Fruit fly (Drosophila melanogaster) whole organism, embryonic: ENCODE measurements around the gene CG3726.
A peak's percentile ranks its signal among the peaks of the same experiment; 100 is the strongest.

ENCODE experiments used
- Atf3 ChIP-seq: fragments of 200-800 bp; sonication (Bioruptor generic); optimal IDR thresholded peaks from 3 replicates; lab custom pipeline; 2016; ENCODE audit warnings: missing biosample characterization, missing genetic modification characterization
- Atf6 ChIP-seq: fragments of 200-800 bp; sonication (Bioruptor generic); IDR thresholded peaks from 2 replicates; pipeline ENCODE4 v1.3.6; 2022; ENCODE audit warnings: missing biosample characterization, missing genetic modification characterization
- CG10209 ChIP-seq: fragments of 200-800 bp; sonication (Bioruptor generic); optimal IDR thresholded peaks from 3 replicates; lab custom pipeline; 2017; ENCODE audit warnings: missing biosample characterization, mild to moderate bottlenecking, missing genetic modification characterization, missing genetic modification reagents
- CG10366 ChIP-seq: fragments of 200-800 bp; sonication (Bioruptor generic); IDR thresholded peaks from 2 replicates; pipeline ENCODE4 v1.3.6; 2022; ENCODE audit warnings: missing biosample characterization, missing genetic modification characterization
- CG10462 ChIP-seq: fragments of 200-800 bp; sonication (Bioruptor generic); optimal IDR thresholded peaks from 2 replicates; lab custom pipeline; 2016; ENCODE audit warnings: missing biosample characterization, missing genetic modification characterization
- CG13424 ChIP-seq: fragments of 200-800 bp; sonication (Bioruptor generic); optimal IDR thresholded peaks from 2 replicates; lab custom pipeline; 2019; ENCODE audit warnings: missing biosample characterization, mild to moderate bottlenecking, missing genetic modification characterization, moderate library complexity
- CG14667 ChIP-seq: fragments of 200-800 bp; sonication (Bioruptor generic); IDR thresholded peaks from 2 replicates; pipeline ENCODE4 v1.3.6; 2022; ENCODE audit warnings: missing biosample characterization, missing genetic modification characterization
- CG1603 ChIP-seq: fragments of 200-800 bp; sonication (Bioruptor generic); optimal IDR thresholded peaks from 2 replicates; lab custom pipeline; 2019; ENCODE audit warnings: missing biosample characterization, mild to moderate bottlenecking, missing genetic modification characterization, moderate library complexity
- CG1647 ChIP-seq: fragments of 200-800 bp; sonication (Bioruptor generic); optimal IDR thresholded peaks from 3 replicates; lab custom pipeline; 2016; ENCODE audit warnings: missing biosample characterization, missing genetic modification characterization
- CG16815 ChIP-seq: fragments of 200-800 bp; sonication (Bioruptor generic); optimal IDR thresholded peaks from 3 replicates; lab custom pipeline; 2017; ENCODE audit warnings: missing biosample characterization, mild to moderate bottlenecking, missing genetic modification characterization
- CG2116 ChIP-seq: fragments of 200-800 bp; sonication (Bioruptor generic); optimal IDR thresholded peaks from 3 replicates; lab custom pipeline; 2018; ENCODE audit warnings: missing biosample characterization, mild to moderate bottlenecking, missing genetic modification characterization
- CG2129 ChIP-seq: fragments of 200-800 bp; sonication (Bioruptor generic); IDR thresholded peaks from 2 replicates; pipeline ENCODE4 v1.3.6; 2022; ENCODE audit warnings: missing biosample characterization, missing genetic modification characterization; ENCODE audit not compliant: partially characterized antibody
- CG2678 ChIP-seq: fragments of 200-800 bp; sonication (Bioruptor generic); optimal IDR thresholded peaks from 3 replicates; lab custom pipeline; 2019; ENCODE audit warnings: missing biosample characterization, mild to moderate bottlenecking, missing genetic modification characterization, moderate library complexity
- CG3726 ChIP-seq: fragments of 200-800 bp; sonication (Bioruptor generic); IDR thresholded peaks from 3 replicates; pipeline ENCODE4, ENCODE4 v1.3.6; 2022; ENCODE audit warnings: missing biosample characterization, missing genetic modification characterization
- CG4328 ChIP-seq: fragments of 200-800 bp; sonication (Bioruptor generic); optimal IDR thresholded peaks from 3 replicates; lab custom pipeline; 2017; ENCODE audit warnings: missing biosample characterization, missing genetic modification reagents, missing genetic modification characterization
- CG7372 ChIP-seq: fragments of 200-800 bp; sonication (Bioruptor generic); IDR thresholded peaks from 2 replicates; pipeline ENCODE4 v1.3.6; 2022; ENCODE audit warnings: missing biosample characterization, missing genetic modification characterization
- CG7556 ChIP-seq: fragments of 200-800 bp; sonication (Bioruptor generic); optimal IDR thresholded peaks from 2 replicates; lab custom pipeline; 2017; ENCODE audit warnings: missing biosample characterization, mild to moderate bottlenecking, missing genetic modification characterization
- CG7839 ChIP-seq: fragments of 200-800 bp; sonication (Bioruptor generic); optimal IDR thresholded peaks from 3 replicates; lab custom pipeline; 2018; ENCODE audit warnings: missing biosample characterization, mild to moderate bottlenecking, missing genetic modification characterization, moderate library complexity
- CG7928 ChIP-seq: fragments of 200-800 bp; sonication (Bioruptor generic); optimal IDR thresholded peaks from 2 replicates; lab custom pipeline; 2017; ENCODE audit warnings: missing biosample characterization, mild to moderate bottlenecking, missing genetic modification characterization
- CG8944 ChIP-seq: fragments of 200-800 bp; sonication (Bioruptor generic); optimal IDR thresholded peaks from 3 replicates; lab custom pipeline; 2016; ENCODE audit warnings: missing biosample characterization, missing genetic modification characterization
- CG9727 ChIP-seq: fragments of 200-800 bp; sonication (Bioruptor generic); optimal IDR thresholded peaks from 3 replicates; lab custom pipeline; 2017; ENCODE audit warnings: missing biosample characterization, mild to moderate bottlenecking, missing genetic modification characterization
- D19A ChIP-seq: fragments of 200-800 bp; optimal IDR thresholded peaks from 3 replicates; lab custom pipeline; 2019; ENCODE audit warnings: missing biosample characterization, mild to moderate bottlenecking, missing genetic modification characterization, moderate library complexity
- Ets65A ChIP-seq: fragments of 200-800 bp; sonication (Bioruptor generic); peaks from one replicate; lab custom pipeline; 2016; ENCODE audit warnings: missing biosample characterization, missing genetic modification characterization
- H15 ChIP-seq: fragments of 200-800 bp; sonication (Bioruptor generic); IDR thresholded peaks from 3 replicates; pipeline ENCODE4 v1.3.6; 2022; ENCODE audit warnings: missing biosample characterization, missing genetic modification characterization
- Lhr ChIP-seq: fragments of 200-800 bp; sonication (Bioruptor generic); optimal IDR thresholded peaks from 3 replicates; lab custom pipeline; 2017; ENCODE audit warnings: mild to moderate bottlenecking, missing biosample characterization, missing genetic modification reagents, missing genetic modification characterization
- Med ChIP-seq: fragments of 200-800 bp; sonication (Bioruptor generic); peaks from one replicate; lab custom pipeline; 2016; ENCODE audit warnings: missing biosample characterization, missing genetic modification characterization, mild to moderate bottlenecking, inconsistent platforms, moderate library complexity
- Nf-YA ChIP-seq: fragments of 200-800 bp; sonication (Bioruptor generic); IDR thresholded peaks from 2 replicates; pipeline ENCODE4 v1.3.6; 2022; ENCODE audit warnings: missing biosample characterization, missing genetic modification characterization
- PHDP ChIP-seq: fragments of 200-800 bp; sonication (Bioruptor generic); optimal IDR thresholded peaks from 3 replicates; lab custom pipeline; 2018; ENCODE audit warnings: missing biosample characterization, mild to moderate bottlenecking, missing genetic modification characterization, moderate library complexity
- Sox102F ChIP-seq: fragments of 200-800 bp; sonication (Bioruptor generic); optimal IDR thresholded peaks from 2 replicates; lab custom pipeline; 2018; ENCODE audit warnings: missing biosample characterization, mild to moderate bottlenecking, missing genetic modification characterization, moderate library complexity
- Ssrp ChIP-seq: fragments of 200-800 bp; sonication (Bioruptor generic); optimal IDR thresholded peaks from 2 replicates; lab custom pipeline; 2018; ENCODE audit warnings: missing biosample characterization, mild to moderate bottlenecking, missing genetic modification characterization, moderate library complexity
- ase ChIP-seq: fragments of 200-800 bp; sonication (Bioruptor generic); IDR thresholded peaks from 3 replicates; pipeline ENCODE4 v1.3.6; 2022; ENCODE audit warnings: missing biosample characterization, missing genetic modification characterization
- bcd ChIP-seq: fragments of 200-800 bp; sonication (Bioruptor generic); optimal IDR thresholded peaks from 2 replicates; lab custom pipeline; 2017; ENCODE audit warnings: missing biosample characterization, mild to moderate bottlenecking, missing genetic modification characterization
- bsh ChIP-seq, 2 experiments: fragments of 200-800 bp; sonication (Bioruptor generic); optimal IDR thresholded peaks; 2 replicates each; lab custom pipeline; 2017 to 2018; ENCODE audit warnings: mild to moderate bottlenecking in 2 of 2, missing biosample characterization in 2 of 2, missing genetic modification characterization in 2 of 2, moderate library complexity in 1 of 2
- chif ChIP-seq, 2 experiments: fragments of 200-800 bp; sonication (Bioruptor generic); optimal IDR thresholded peaks; 3 replicates each; lab custom pipeline; 2016; ENCODE audit warnings: missing biosample characterization in 2 of 2, missing genetic modification characterization in 2 of 2
- chinmo ChIP-seq: fragments of 200-800 bp; sonication (Bioruptor generic); IDR thresholded peaks from 4 replicates; pipeline ENCODE4 v1.3.6; 2022; ENCODE audit warnings: missing biosample characterization, missing genetic modification characterization; ENCODE audit not compliant: partially characterized antibody
- chm ChIP-seq: fragments of 200-800 bp; sonication (Bioruptor generic); IDR thresholded peaks from 2 replicates; pipeline ENCODE4 v1.3.6; 2022; ENCODE audit warnings: missing biosample characterization, missing genetic modification characterization
- dpn ChIP-seq, 2 experiments: fragments of 200-800 bp; sonication (Bioruptor generic); optimal IDR thresholded peaks; 3 replicates each; lab custom pipeline; 2016; ENCODE audit warnings: missing biosample characterization in 2 of 2, missing genetic modification characterization in 2 of 2
- dysf ChIP-seq: fragments of 200-800 bp; sonication (Bioruptor generic); IDR thresholded peaks from 3 replicates; pipeline ENCODE4 v1.3.6; 2022; ENCODE audit warnings: missing biosample characterization, missing genetic modification characterization
- ewg ChIP-seq: fragments of 200-800 bp; sonication (Bioruptor generic); optimal IDR thresholded peaks from 3 replicates; lab custom pipeline; 2017; ENCODE audit warnings: mild to moderate bottlenecking, missing biosample characterization, missing genetic modification reagents, missing genetic modification characterization
- lmd ChIP-seq: fragments of 200-800 bp; sonication (Bioruptor generic); IDR thresholded peaks from 2 replicates; pipeline ENCODE4 v1.3.6; 2022; ENCODE audit warnings: missing biosample characterization, missing genetic modification characterization
- nmo ChIP-seq: fragments of 200-800 bp; sonication (Bioruptor generic); optimal IDR thresholded peaks from 2 replicates; lab custom pipeline; 2018; ENCODE audit warnings: missing biosample characterization, mild to moderate bottlenecking, missing genetic modification characterization, moderate library complexity
- pan ChIP-seq, 4 experiments: fragments of >200 bp in 3 of 4; fragments of 200-800 bp in 1 of 4; sonication (Bioruptor generic) in 1 of 4; optimal IDR thresholded peaks in 3 of 4; IDR thresholded peaks in 1 of 4; 2 replicates each; pipeline versions ENCODE4 v1.3.6 to Lab custom; 2017 to 2022; ENCODE audit warnings: missing biosample characterization in 2 of 4, missing genetic modification characterization in 2 of 4, mixed read lengths in 1 of 4
- phol ChIP-seq: fragments of 200-800 bp; sonication (Bioruptor generic); optimal IDR thresholded peaks from 3 replicates; lab custom pipeline; 2018; ENCODE audit warnings: missing biosample characterization, mild to moderate bottlenecking, missing genetic modification characterization, moderate library complexity
- sens ChIP-seq: fragments of 200-800 bp; sonication (Bioruptor generic); peaks from one replicate; lab custom pipeline; 2016; ENCODE audit warnings: missing biosample characterization, missing genetic modification characterization
- ttk ChIP-seq: fragments of 200-800 bp; sonication (Bioruptor generic); IDR thresholded peaks from 2 replicates; pipeline ENCODE4 v2.1.2; 2022; ENCODE audit warnings: missing biosample characterization, missing genetic modification characterization
- twi ChIP-seq: fragments of 200-800 bp; optimal IDR thresholded peaks from 2 replicates; lab custom pipeline; 2019; ENCODE audit warnings: missing biosample characterization, mild to moderate bottlenecking, missing genetic modification characterization, moderate library complexity
- unc-4 ChIP-seq: fragments of 200-800 bp; sonication (Bioruptor generic); IDR thresholded peaks from 2 replicates; pipeline ENCODE4 v1.3.6; 2022; ENCODE audit warnings: missing biosample characterization, missing genetic modification characterization; ENCODE audit not compliant: partially characterized antibody
- vvl ChIP-seq: fragments of 200-800 bp; sonication (Bioruptor generic); IDR thresholded peaks from 2 replicates; pipeline ENCODE4 v1.3.6; 2022; ENCODE audit warnings: missing biosample characterization, missing genetic modification characterization
- zfh2 ChIP-seq: fragments of 200-800 bp; sonication (Bioruptor generic); optimal IDR thresholded peaks from 2 replicates; lab custom pipeline; 2016; ENCODE audit warnings: missing biosample characterization, missing genetic modification characterization

The CG3726 gene

dm6 chrX:5932345-5932995, 15.6 kb downstream of the CG3726 start:
- TF ChIP-seq H15 (GFP tag; lab: Robert Waterston, UW) = no peak
- TF ChIP-seq bcd (GFP tag; lab: Kevin White, UChicago) = no peak
- no peak for TF ChIP-seq PHDP
- TF ChIP-seq CG7839 = peak; percentile 2
- TF ChIP-seq ewg (GFP tag; lab: Kevin White, UChicago) = peak; percentile 2
- TF ChIP-seq unc-4 = no peak
- TF ChIP-seq bsh (GFP tag; optimal IDR thresholded peaks at IDR 0.05; lab: Kevin White, UChicago) = peak; percentile 6 to 23
- TF ChIP-seq pan (optimal IDR thresholded peaks at IDR 0.05; lab: Kevin White, UChicago) = no peak
- no peak for TF ChIP-seq pan (GFP tag; optimal IDR thresholded peaks at IDR 0.05 in 1 of 2, IDR thresholded peaks at IDR 0.05 in 1 of 2)
- no peak for TF ChIP-seq CG13424
- TF ChIP-seq nmo (GFP tag; lab: Kevin White, UChicago) = peak; percentile 1
- TF ChIP-seq Lhr (GFP tag; lab: Kevin White, UChicago) = no peak
- TF ChIP-seq CG4328 (GFP tag; lab: Kevin White, UChicago) = no peak
- peak; percentile 5 for TF ChIP-seq CG8944 (GFP tag; lab: Kevin White, UChicago)
- 0 out of 3 replicates have a peak, but pooled peaks have one; percentile 5 for TF ChIP-seq dysf (GFP tag; lab: Robert Waterston, UW)
- peak; percentile 12 for TF ChIP-seq CG16815 (GFP tag; lab: Kevin White, UChicago)
- peak; percentile 34 for TF ChIP-seq Ssrp (tag; lab: Kevin White, UChicago)
- TF ChIP-seq CG1603 (tag; lab: Kevin White, UChicago) = peak; percentile 2
- no peak for TF ChIP-seq chm (GFP tag; lab: Robert Waterston, UW)
- TF ChIP-seq CG3726 (GFP tag; lab: Robert Waterston, UW) = 0 out of 3 replicates have a peak, but pooled peaks have one; percentile 26
- peak; percentile 11 for TF ChIP-seq D19A
- TF ChIP-seq CG10366 (GFP tag; lab: Robert Waterston, UW) = peak; percentile 8; the same call in 1 of the 2 replicates
- no peak for TF ChIP-seq CG7372 (GFP tag; lab: Robert Waterston, UW)
- TF ChIP-seq phol = peak; percentile 3
- TF ChIP-seq Atf6 (GFP tag; lab: Robert Waterston, UW) = no peak
- TF ChIP-seq CG14667 (GFP tag; lab: Robert Waterston, UW) = no peak
- TF ChIP-seq chif (GFP tag; optimal IDR thresholded peaks at IDR 0.05; lab: Kevin White, UChicago) = peak in 1 of 2 experiments; percentile 15
- TF ChIP-seq ase = 0 out of 3 replicates have a peak, but pooled peaks have one; percentile 27
- TF ChIP-seq dpn (GFP tag; optimal IDR thresholded peaks at IDR 0.05; lab: Kevin White, UChicago) = peak in 1 of 2 experiments; percentile 10
- no peak for TF ChIP-seq CG2116 (GFP tag; lab: Kevin White, UChicago)
- TF ChIP-seq Ets65A = peak; percentile 55
- TF ChIP-seq CG7928 (GFP tag; lab: Kevin White, UChicago) = no peak
- no peak for TF ChIP-seq Atf3 (GFP tag; lab: Kevin White, UChicago)
- peak; percentile 3 for TF ChIP-seq CG10209 (GFP tag; lab: Kevin White, UChicago)
- TF ChIP-seq twi (tag; lab: Kevin White, UChicago) = no peak
- no peak for TF ChIP-seq chinmo (GFP tag; lab: Robert Waterston, UW)
- TF ChIP-seq Med (GFP tag; lab: Kevin White, UChicago) = peak; percentile 73
- TF ChIP-seq Sox102F (GFP tag; lab: Kevin White, UChicago) = peak; percentile 30
- TF ChIP-seq CG10462 (GFP tag; lab: Kevin White, UChicago) = no peak
- TF ChIP-seq CG2129 (GFP tag; lab: Robert Waterston, UW) = no peak
- TF ChIP-seq lmd (GFP tag; lab: Robert Waterston, UW) = peak; percentile 21; the same call in 1 of the 2 replicates
- TF ChIP-seq zfh2 (GFP tag; lab: Kevin White, UChicago) = peak; percentile 10
- TF ChIP-seq CG1647 (GFP tag; lab: Kevin White, UChicago) = no peak
- no peak for TF ChIP-seq Nf-YA
- peak; percentile 80 for TF ChIP-seq sens (GFP tag; lab: Kevin White, UChicago)
- TF ChIP-seq vvl (GFP tag; lab: Robert Waterston, UW) = 0 out of 2 replicates have a peak, but pooled peaks have one; percentile 19
- TF ChIP-seq CG2678 = no peak
- no peak for TF ChIP-seq CG7556 (GFP tag; lab: Kevin White, UChicago)
- no peak for TF ChIP-seq ttk (GFP tag; lab: Robert Waterston, UW)
- TF ChIP-seq CG9727 (GFP tag; lab: Kevin White, UChicago) = no peak
